Fruit fly (Drosophila melanogaster): Measurements from ENCODE around the gene prd.

DNA sequence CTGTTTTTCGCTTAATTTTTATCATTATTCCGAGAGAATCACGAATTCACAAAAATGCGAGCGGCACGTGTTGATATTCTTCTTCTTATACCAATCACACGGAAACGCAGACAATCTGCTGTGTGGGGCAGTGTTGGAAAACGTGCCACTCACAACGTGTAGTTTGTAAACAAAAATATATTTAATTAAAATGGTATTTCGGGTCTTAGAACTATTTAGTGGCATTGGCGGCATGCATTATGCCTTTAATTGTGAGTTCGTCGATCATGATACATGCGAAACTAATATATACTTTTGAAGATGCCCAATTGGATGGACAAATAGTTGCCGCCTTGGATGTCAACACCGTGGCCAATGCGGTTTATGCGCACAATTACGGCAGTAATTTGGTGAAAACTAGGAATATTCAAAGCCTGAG, 10.8 kb upstream of the prd start, which contains the start of the genes CG6712 and Mt2:
- no peak for TF ChIP-seq CG10631 (GFP tag; optimal IDR thresholded peaks at IDR 0.05)
- TF ChIP-seq Met (GFP tag; optimal IDR thresholded peaks at IDR 0.05): no peak
